Fruit fly (Drosophila melanogaster) whole organism, embryonic: ENCODE measurements around the gene Jon99Fii.

ENCODE experiments used
- Aef1 ChIP-seq: fragments of 200-800 bp; sonication (Bioruptor generic); IDR thresholded peaks from 3 replicates; pipeline ENCODE4 v1.3.6; 2022; ENCODE audit warnings: missing biosample characterization, missing genetic modification characterization
- Atf-2 ChIP-seq: fragments of 200-800 bp; sonication (Bioruptor generic); optimal IDR thresholded peaks from 2 replicates; lab custom pipeline; 2016; ENCODE audit warnings: missing biosample characterization, missing genetic modification characterization
- Atf3 ChIP-seq: fragments of 200-800 bp; sonication (Bioruptor generic); optimal IDR thresholded peaks from 3 replicates; lab custom pipeline; 2016; ENCODE audit warnings: missing biosample characterization, missing genetic modification characterization
- Blimp-1 ChIP-seq: fragments of 200-800 bp; sonication (Bioruptor generic); optimal IDR thresholded peaks from 3 replicates; lab custom pipeline; 2018; ENCODE audit warnings: missing biosample characterization, missing genetic modification characterization, mild to moderate bottlenecking, moderate library complexity, missing genetic modification reagents
- CG11723 ChIP-seq: fragments of 200-800 bp; sonication (Bioruptor generic); optimal IDR thresholded peaks from 2 replicates; lab custom pipeline; 2017; ENCODE audit warnings: missing biosample characterization, mild to moderate bottlenecking, missing genetic modification characterization
- CG13296 ChIP-seq: fragments of 200-800 bp; sonication (Bioruptor generic); optimal IDR thresholded peaks from 3 replicates; lab custom pipeline; 2018; ENCODE audit warnings: missing biosample characterization, mild to moderate bottlenecking, missing genetic modification characterization
- CG14860 ChIP-seq: fragments of 200-800 bp; sonication (Bioruptor generic); IDR thresholded peaks from 3 replicates; pipeline ENCODE4 v1.3.6; 2022; ENCODE audit warnings: missing biosample characterization, missing genetic modification characterization; ENCODE audit not compliant: partially characterized antibody
- CG15696 ChIP-seq: fragments of 200-800 bp; sonication (Bioruptor generic); optimal IDR thresholded peaks from 2 replicates; lab custom pipeline; 2019; ENCODE audit warnings: missing biosample characterization, mild to moderate bottlenecking, missing genetic modification characterization, moderate library complexity
- CG16863 ChIP-seq: fragments of 200-800 bp; sonication (Bioruptor generic); optimal IDR thresholded peaks from 3 replicates; lab custom pipeline; 2016; ENCODE audit warnings: missing biosample characterization, missing genetic modification characterization
- CG17328 ChIP-seq: fragments of 200-800 bp; sonication (Bioruptor generic); IDR thresholded peaks from 2 replicates; pipeline ENCODE4 v1.3.6; 2022; ENCODE audit warnings: missing biosample characterization, missing genetic modification characterization
- CG17568 ChIP-seq: fragments of 200-800 bp; sonication (Bioruptor generic); optimal IDR thresholded peaks from 2 replicates; lab custom pipeline; 2018; ENCODE audit warnings: missing biosample characterization, mild to moderate bottlenecking, missing genetic modification characterization, moderate library complexity
- CG2712 ChIP-seq: fragments of 200-800 bp; optimal IDR thresholded peaks from 3 replicates; lab custom pipeline; 2019; ENCODE audit warnings: missing biosample characterization, mild to moderate bottlenecking, missing genetic modification characterization, moderate library complexity
- CG31388 ChIP-seq: fragments of 200-800 bp; sonication (Bioruptor generic); optimal IDR thresholded peaks from 2 replicates; lab custom pipeline; 2016; ENCODE audit warnings: missing biosample characterization, missing genetic modification characterization
- CG3163 ChIP-seq: fragments of 200-800 bp; sonication (Bioruptor generic); optimal IDR thresholded peaks from 3 replicates; lab custom pipeline; 2016; ENCODE audit warnings: missing biosample characterization, missing genetic modification characterization
- CG3281 ChIP-seq: fragments of 200-800 bp; sonication (Bioruptor generic); optimal IDR thresholded peaks from 3 replicates; lab custom pipeline; 2017; ENCODE audit warnings: missing biosample characterization, mild to moderate bottlenecking, missing genetic modification characterization
- CG34376 ChIP-seq: fragments of 200-800 bp; sonication (Bioruptor generic); optimal IDR thresholded peaks from 2 replicates; lab custom pipeline; 2018; ENCODE audit warnings: missing biosample characterization, mild to moderate bottlenecking, missing genetic modification characterization
- CG3847 ChIP-seq: fragments of 200-800 bp; sonication (Bioruptor generic); IDR thresholded peaks from 2 replicates; pipeline ENCODE4 v1.3.6; 2022; ENCODE audit warnings: missing biosample characterization, missing genetic modification characterization
- CG4404 ChIP-seq: fragments of 200-800 bp; sonication (Bioruptor generic); IDR thresholded peaks from 2 replicates; pipeline ENCODE4 v1.3.6; 2022; ENCODE audit warnings: missing biosample characterization, missing genetic modification characterization
- CG6683 ChIP-seq: fragments of 200-800 bp; sonication (Bioruptor generic); optimal IDR thresholded peaks from 2 replicates; lab custom pipeline; 2017; ENCODE audit warnings: missing biosample characterization, mild to moderate bottlenecking, missing genetic modification characterization, missing genetic modification reagents
- CG7928 ChIP-seq: fragments of 200-800 bp; sonication (Bioruptor generic); optimal IDR thresholded peaks from 2 replicates; lab custom pipeline; 2017; ENCODE audit warnings: missing biosample characterization, mild to moderate bottlenecking, missing genetic modification characterization
- CTCF ChIP-seq: fragments of 200-800 bp; sonication (Bioruptor generic); optimal IDR thresholded peaks from 2 replicates; lab custom pipeline; 2017; ENCODE audit warnings: missing biosample characterization, mild to moderate bottlenecking, missing genetic modification characterization, moderate library complexity
- ERR ChIP-seq: fragments of 200-800 bp; sonication (Bioruptor generic); optimal IDR thresholded peaks from 2 replicates; lab custom pipeline; 2016; ENCODE audit warnings: missing biosample characterization, missing genetic modification characterization
- HHEX ChIP-seq: fragments of 200-800 bp; sonication (Bioruptor generic); optimal IDR thresholded peaks from 3 replicates; lab custom pipeline; 2017; ENCODE audit warnings: missing biosample characterization, mild to moderate bottlenecking, missing genetic modification characterization, missing genetic modification reagents
- HLH54F ChIP-seq: fragments of 200-800 bp; sonication (Bioruptor generic); optimal IDR thresholded peaks from 3 replicates; lab custom pipeline; 2016; ENCODE audit warnings: missing biosample characterization, missing genetic modification characterization
- Hey ChIP-seq: fragments of 200-800 bp; sonication (Bioruptor generic); optimal IDR thresholded peaks from 3 replicates; lab custom pipeline; 2018; ENCODE audit warnings: missing biosample characterization, mild to moderate bottlenecking, missing genetic modification characterization
- Hsf ChIP-seq: fragments of 200-800 bp; sonication (Bioruptor generic); optimal IDR thresholded peaks from 3 replicates; lab custom pipeline; 2016; ENCODE audit warnings: missing biosample characterization, missing genetic modification characterization
- MESR4 ChIP-seq: fragments of 200-800 bp; sonication (Bioruptor generic); optimal IDR thresholded peaks from 2 replicates; lab custom pipeline; 2018; ENCODE audit warnings: missing biosample characterization, mild to moderate bottlenecking, missing genetic modification characterization, moderate library complexity
- Mes4 ChIP-seq: fragments of 200-800 bp; sonication (Bioruptor generic); optimal IDR thresholded peaks from 2 replicates; lab custom pipeline; 2016; ENCODE audit warnings: missing biosample characterization, missing genetic modification characterization
- Mrtf ChIP-seq: fragments of 200-800 bp; sonication (Bioruptor generic); IDR thresholded peaks from 3 replicates; pipeline ENCODE4 v1.3.6; 2022; ENCODE audit warnings: missing biosample characterization, missing genetic modification characterization
- PHDP ChIP-seq: fragments of 200-800 bp; sonication (Bioruptor generic); optimal IDR thresholded peaks from 3 replicates; lab custom pipeline; 2018; ENCODE audit warnings: missing biosample characterization, mild to moderate bottlenecking, missing genetic modification characterization, moderate library complexity
- Spps ChIP-seq: fragments of 200-800 bp; sonication (Bioruptor generic); optimal IDR thresholded peaks from 2 replicates; lab custom pipeline; 2018; ENCODE audit warnings: missing biosample characterization, mild to moderate bottlenecking, missing genetic modification characterization
- Sry-δ ChIP-seq: fragments of 200-800 bp; sonication (Bioruptor generic); optimal IDR thresholded peaks from 2 replicates; lab custom pipeline; 2016; ENCODE audit warnings: missing biosample characterization, missing genetic modification characterization
- az2 ChIP-seq: fragments of 200-800 bp; sonication (Bioruptor generic); optimal IDR thresholded peaks from 3 replicates; lab custom pipeline; 2016; ENCODE audit warnings: missing biosample characterization, missing genetic modification characterization
- cad ChIP-seq: fragments of >200 bp; optimal IDR thresholded peaks from 2 replicates; lab custom pipeline; 2017; ENCODE audit warnings: missing biosample characterization, missing genetic modification characterization
- chn ChIP-seq: fragments of 200-800 bp; sonication (Bioruptor generic); optimal IDR thresholded peaks from 2 replicates; lab custom pipeline; 2016; ENCODE audit warnings: missing biosample characterization, missing genetic modification characterization
- croc ChIP-seq: fragments of 200-800 bp; sonication (Bioruptor generic); conservative IDR thresholded peaks from 3 replicates; pipeline ENCODE4 v1.3.6; 2022; ENCODE audit warnings: missing biosample characterization, missing genetic modification characterization
- cwo ChIP-seq: fragments of 200-800 bp; sonication (Bioruptor generic); optimal IDR thresholded peaks from 3 replicates; lab custom pipeline; 2017; ENCODE audit warnings: missing biosample characterization, missing genetic modification characterization, mild to moderate bottlenecking, moderate library complexity, missing genetic modification reagents
- dmrt99B ChIP-seq: fragments of 200-800 bp; sonication (Bioruptor generic); optimal IDR thresholded peaks from 2 replicates; lab custom pipeline; 2018; ENCODE audit warnings: missing biosample characterization, mild to moderate bottlenecking, missing genetic modification characterization, moderate library complexity
- emc ChIP-seq: fragments of 200-800 bp; sonication (Bioruptor generic); optimal IDR thresholded peaks from 2 replicates; lab custom pipeline; 2016; ENCODE audit warnings: missing biosample characterization, missing genetic modification characterization
- gce ChIP-seq: fragments of 200-800 bp; sonication (Bioruptor generic); IDR thresholded peaks from 3 replicates; pipeline ENCODE4 v1.3.6; 2022; ENCODE audit warnings: missing biosample characterization, missing genetic modification characterization
- gem ChIP-seq: fragments of 200-800 bp; sonication (Bioruptor generic); optimal IDR thresholded peaks from 2 replicates; lab custom pipeline; 2019; ENCODE audit warnings: missing biosample characterization, mild to moderate bottlenecking, missing genetic modification characterization, moderate library complexity
- grau ChIP-seq: fragments of 200-800 bp; optimal IDR thresholded peaks from 3 replicates; lab custom pipeline; 2019; ENCODE audit warnings: missing biosample characterization, mild to moderate bottlenecking, missing genetic modification characterization, moderate library complexity
- ken ChIP-seq: fragments of 200-800 bp; sonication (Bioruptor generic); IDR thresholded peaks from 3 replicates; pipeline ENCODE4 v1.3.6; 2022; ENCODE audit warnings: missing biosample characterization, missing genetic modification characterization
- kni ChIP-seq: fragments of 200-800 bp; sonication (Bioruptor generic); optimal IDR thresholded peaks from 3 replicates; lab custom pipeline; 2017; ENCODE audit warnings: mild to moderate bottlenecking, missing biosample characterization, missing genetic modification reagents, missing genetic modification characterization
- luna ChIP-seq: fragments of 200-800 bp; sonication (Bioruptor generic); optimal IDR thresholded peaks from 2 replicates; lab custom pipeline; 2016; ENCODE audit warnings: missing biosample characterization, missing genetic modification characterization
- maf-S ChIP-seq: fragments of 200-800 bp; sonication (Bioruptor generic); optimal IDR thresholded peaks from 2 replicates; lab custom pipeline; 2016; ENCODE audit warnings: missing biosample characterization, missing genetic modification characterization
- nau ChIP-seq: fragments of 200-800 bp; sonication (Bioruptor generic); optimal IDR thresholded peaks from 3 replicates; lab custom pipeline; 2017; ENCODE audit warnings: missing biosample characterization, mild to moderate bottlenecking, missing genetic modification characterization, missing genetic modification reagents
- sima ChIP-seq: fragments of 200-800 bp; sonication (Bioruptor generic); optimal IDR thresholded peaks from 2 replicates; lab custom pipeline; 2016; ENCODE audit warnings: missing biosample characterization, missing genetic modification characterization
- so ChIP-seq: fragments of 200-800 bp; sonication (Bioruptor generic); IDR thresholded peaks from 3 replicates; pipeline ENCODE4 v1.3.6; 2022; ENCODE audit warnings: missing biosample characterization, missing genetic modification characterization
- stwl ChIP-seq: fragments of 200-800 bp; sonication (Bioruptor generic); optimal IDR thresholded peaks from 3 replicates; lab custom pipeline; 2018; ENCODE audit warnings: missing biosample characterization, mild to moderate bottlenecking, missing genetic modification characterization, moderate library complexity
- tgo ChIP-seq: fragments of 200-800 bp; sonication (Bioruptor generic); IDR thresholded peaks from 3 replicates; pipeline ENCODE4 v1.3.6; 2022; ENCODE audit warnings: missing biosample characterization, missing genetic modification characterization

The Jon99Fii gene

dm6 chr3R:30450224-30450623 is 37.5 kb downstream of the Jon99Fii start (continued):
- TF ChIP-seq CG17328 (GFP tag; lab: Robert Waterston, UW) (peak; percentile 70), cad (no peak), CG2712 (tag; lab: Kevin White, UChicago) (peak; percentile 35), maf-S (peak; percentile 82), CG34376 (GFP tag; lab: Kevin White, UChicago) (peak; percentile 73), luna (GFP tag; lab: Kevin White, UChicago) (peak; percentile 63), CG17568 (GFP tag; lab: Kevin White, UChicago) (peak; percentile 82), CTCF (peak; percentile 52), CG15696 (tag; lab: Kevin White, UChicago) (peak; percentile 45), croc (GFP tag; lab: Robert Waterston, UW) (no peak; the same call in 2 of the 3 replicates), tgo (GFP tag; lab: Robert Waterston, UW) (peak; percentile 56; the same call in 2 of the 3 replicates), Mrtf (peak; percentile 62; the same call in 2 of the 3 replicates), ERR (GFP tag; lab: Kevin White, UChicago) (peak; percentile 71), CG3281 (GFP tag; lab: Kevin White, UChicago) (peak; percentile 80), grau (tag; lab: Kevin White, UChicago) (peak; percentile 11), Blimp-1 (GFP tag; lab: Kevin White, UChicago) (peak; percentile 72), PHDP (tag; lab: Kevin White, UChicago) (peak; percentile 85), Sry-δ (peak; percentile 50), emc (peak; percentile 34), CG31388 (GFP tag; lab: Kevin White, UChicago) (peak; percentile 65), so (peak; percentile 56; the same call in 2 of the 3 replicates), CG4404 (GFP tag; lab: Robert Waterston, UW) (no peak), CG6683 (peak; percentile 72), gem (tag; lab: Kevin White, UChicago) (peak; percentile 62), Spps (tag; lab: Kevin White, UChicago) (peak; percentile 72), HLH54F (peak; percentile 37), CG11723 (GFP tag; lab: Kevin White, UChicago) (peak; percentile 78), ken (GFP tag; lab: Robert Waterston, UW) (0 out of 3 replicates have a peak, but pooled peaks have one; percentile 43), stwl (tag; lab: Kevin White, UChicago) (no peak), HHEX (GFP tag; lab: Kevin White, UChicago) (peak; percentile 83), Hey (tag; lab: Kevin White, UChicago) (peak; percentile 68), Aef1 (GFP tag; lab: Robert Waterston, UW) (0 out of 3 replicates have a peak, but pooled peaks have one; percentile 22), Atf3 (GFP tag; lab: Kevin White, UChicago) (peak; percentile 68), MESR4 (GFP tag; lab: Kevin White, UChicago) (peak; percentile 7), CG3163 (peak; percentile 91), Mes4 (peak; percentile 79), CG3847 (GFP tag; lab: Robert Waterston, UW) (peak; percentile 21; the same call in 1 of the 2 replicates), Hsf (GFP tag; lab: Kevin White, UChicago) (peak; percentile 53), CG7928 (GFP tag; lab: Kevin White, UChicago) (peak; percentile 36), gce (GFP tag; lab: Robert Waterston, UW) (peak; percentile 92), CG13296 (GFP tag; lab: Kevin White, UChicago) (peak; percentile 79), CG14860 (GFP tag; lab: Robert Waterston, UW) (no peak), CG16863 (GFP tag; lab: Kevin White, UChicago) (peak; percentile 72), Atf-2 (peak; percentile 73), chn (GFP tag; lab: Kevin White, UChicago) (peak; percentile 33), nau (GFP tag; lab: Kevin White, UChicago) (peak; percentile 89), kni (GFP tag; lab: Kevin White, UChicago) (peak; percentile 59), az2 (peak; percentile 45), cwo (GFP tag; lab: Kevin White, UChicago) (peak; percentile 74), dmrt99B (peak; percentile 51), sima (no peak)
